Fruit fly (Drosophila melanogaster) whole organism, prepupa: ENCODE results near the gene CG32106.

Source experiments
- CG10631 ChIP-seq: fragments of 200-800 bp; sonication (Bioruptor generic); optimal IDR thresholded peaks from 2 replicates; lab custom pipeline; 2016; ENCODE audit warnings: missing biosample characterization, missing genetic modification characterization
- CG10669 ChIP-seq: fragments of 200-800 bp; sonication (Bioruptor generic); optimal IDR thresholded peaks from 3 replicates; lab custom pipeline; 2018; ENCODE audit warnings: missing biosample characterization, mild to moderate bottlenecking, missing genetic modification characterization, moderate library complexity
- CG11902 ChIP-seq: fragments of 200-800 bp; sonication (Bioruptor generic); optimal IDR thresholded peaks from 3 replicates; lab custom pipeline; 2016; ENCODE audit warnings: missing biosample characterization, missing genetic modification characterization
- CG31627 ChIP-seq: fragments of 200-800 bp; sonication (Bioruptor generic); optimal IDR thresholded peaks from 3 replicates; lab custom pipeline; 2016; ENCODE audit warnings: missing biosample characterization, missing genetic modification characterization
- CG32006 ChIP-seq: fragments of 200-800 bp; sonication (Bioruptor generic); optimal IDR thresholded peaks from 3 replicates; lab custom pipeline; 2017; ENCODE audit warnings: missing biosample characterization, mild to moderate bottlenecking, missing genetic modification characterization
- Ets21C ChIP-seq: fragments of 200-800 bp; sonication (Bioruptor generic); optimal IDR thresholded peaks from 3 replicates; lab custom pipeline; 2016; ENCODE audit warnings: missing biosample characterization, missing genetic modification characterization
- Hr39 ChIP-seq: fragments of 200-800 bp; sonication (Bioruptor generic); optimal IDR thresholded peaks from 2 replicates; lab custom pipeline; 2016; ENCODE audit warnings: missing biosample characterization, missing genetic modification characterization
- acj6 ChIP-seq: fragments of 200-800 bp; sonication (Bioruptor generic); optimal IDR thresholded peaks from 3 replicates; lab custom pipeline; 2016; ENCODE audit warnings: missing biosample characterization, missing genetic modification characterization
- dac ChIP-seq: fragments of 200-800 bp; sonication (Bioruptor generic); optimal IDR thresholded peaks from 2 replicates; lab custom pipeline; 2017; ENCODE audit warnings: missing biosample characterization, mild to moderate bottlenecking, missing genetic modification characterization
- esn ChIP-seq: fragments of 200-800 bp; sonication (Bioruptor generic); optimal IDR thresholded peaks from 2 replicates; lab custom pipeline; 2016; ENCODE audit warnings: missing biosample characterization, mild to moderate bottlenecking, missing genetic modification characterization, moderate library complexity
- salr ChIP-seq, 2 experiments: fragments of 200-800 bp; sonication (Bioruptor generic); optimal IDR thresholded peaks; 3 replicates each; lab custom pipeline; 2016 to 2018; ENCODE audit warnings: missing biosample characterization in 2 of 2, missing genetic modification characterization in 2 of 2, mild to moderate bottlenecking in 1 of 2
- spab ChIP-seq: fragments of 200-800 bp; sonication (Bioruptor generic); optimal IDR thresholded peaks from 2 replicates; lab custom pipeline; 2017; ENCODE audit warnings: missing biosample characterization, mild to moderate bottlenecking, missing genetic modification characterization, missing genetic modification reagents
- vri ChIP-seq: fragments of 200-800 bp; sonication (Bioruptor generic); optimal IDR thresholded peaks from 3 replicates; lab custom pipeline; 2016; ENCODE audit warnings: missing biosample characterization, mild to moderate bottlenecking, missing genetic modification characterization

- TF ChIP-seq CG32006 (GFP tag; lab: Kevin White, UChicago) (no peak), vri (GFP tag; lab: Kevin White, UChicago) (no peak), CG11902 (GFP tag; lab: Kevin White, UChicago) (no peak), CG31627 (GFP tag; lab: Kevin White, UChicago) (no peak), CG10631 (GFP tag; lab: Kevin White, UChicago) (no peak), acj6 (GFP tag; lab: Kevin White, UChicago) (no peak), dac (no peak), esn (no peak), CG10669 (GFP tag; lab: Kevin White, UChicago) (no peak), salr (GFP tag; optimal IDR thresholded peaks at IDR 0.05; lab: Kevin White, UChicago) (no peak), spab (no peak), Ets21C (GFP tag; lab: Kevin White, UChicago) (no peak), Hr39 (GFP tag; lab: Kevin White, UChicago) (no peak)
These were observed 29.9 kb upstream of the CG32106 start, which contains the start of gene CG32110 for dm6 chr3L:12808421-12808820.
